Worm (Caenorhabditis elegans): ENCODE measurements around the gene F23D12.10.

- no peak for TF ChIP-seq elt-2 (tag; optimal IDR thresholded peaks at IDR 0.05)
- TF ChIP-seq pax-1 (tag; optimal IDR thresholded peaks at IDR 0.05): no peak
Measured at ce11 chrX:14428052-14428451, 12.5 kb upstream of the F23D12.10 start, which contains the start of gene F23D12.1.

Data from whole organism, late embryonic.